Worm (Caenorhabditis elegans) whole organism, mixed stage, embryonic: Measurements from ENCODE around the gene ears-2.

Experiments used
- ces-1 ChIP-seq: fragments of 150-350 bp; optimal IDR thresholded peaks from 2 replicates; lab custom pipeline; 2014; ENCODE audit warnings: missing biosample characterization, missing genetic modification reagents, missing genetic modification characterization
- nhr-76 ChIP-seq: sonication (generic microtip); optimal IDR thresholded peaks from 2 replicates; lab custom pipeline; 2017; ENCODE audit warnings: missing biosample characterization, missing genetic modification characterization

- TF ChIP-seq ces-1 (no peak), nhr-76 (no peak)
Observed at ce11 chrIV:373963-374362, 16.3 kb downstream of the ears-2 start.
